Worm (Caenorhabditis elegans) whole organism, mixed stage, embryonic: ENCODE results near the gene rpt-2.
A peak's percentile ranks its signal among the peaks of the same experiment; 100 is the strongest.

Experiments used
- elt-3 ChIP-seq: fragments of 150-350 bp; optimal IDR thresholded peaks from 2 replicates; lab custom pipeline; 2014; ENCODE audit warnings: missing biosample characterization, missing genetic modification characterization
- ham-2 ChIP-seq: fragments of 200-800 bp; sonication (Bioruptor generic); optimal IDR thresholded peaks from 2 replicates; lab custom pipeline; 2018; ENCODE audit warnings: mild to moderate bottlenecking, missing genetic modification characterization, missing compliant biosample characterization
- hlh-1 ChIP-seq: fragments of 150-350 bp; optimal IDR thresholded peaks from 2 replicates; lab custom pipeline; 2014; ENCODE audit warnings: missing biosample characterization, missing genetic modification reagents, missing genetic modification characterization
- lin-13 ChIP-seq: fragments of 150-350 bp; optimal IDR thresholded peaks from 2 replicates; lab custom pipeline; 2014; ENCODE audit warnings: missing biosample characterization, missing genetic modification characterization
- lsy-2 ChIP-seq: fragments of 150-350 bp; optimal IDR thresholded peaks from 2 replicates; lab custom pipeline; 2014; ENCODE audit warnings: missing biosample characterization, missing genetic modification characterization
- mep-1 ChIP-seq: fragments of 150-350 bp; optimal IDR thresholded peaks from 2 replicates; lab custom pipeline; 2017; ENCODE audit warnings: missing biosample characterization, missing genetic modification reagents, missing genetic modification characterization, inconsistent platforms
- nhr-76 ChIP-seq: sonication (generic microtip); optimal IDR thresholded peaks from 2 replicates; lab custom pipeline; 2017; ENCODE audit warnings: missing biosample characterization, missing genetic modification characterization
- zip-8 ChIP-seq: fragments of 150-350 bp; optimal IDR thresholded peaks from 2 replicates; lab custom pipeline; 2014; ENCODE audit warnings: missing biosample characterization, missing genetic modification characterization
- ztf-11 ChIP-seq: fragments of 150-350 bp; optimal IDR thresholded peaks from 2 replicates; lab custom pipeline; 2014; ENCODE audit warnings: missing biosample characterization, missing genetic modification characterization

- no peak for TF ChIP-seq ham-2 (GFP tag; lab: Kevin White, UChicago)
- TF ChIP-seq ztf-11, result no peak
- no peak for TF ChIP-seq lsy-2 (tag; lab: Kevin White, UChicago)
- TF ChIP-seq lin-13 (tag; lab: Kevin White, UChicago), result no peak
- TF ChIP-seq mep-1, result no peak
- TF ChIP-seq hlh-1, result peak; percentile 36
- no peak for TF ChIP-seq zip-8 (tag; lab: Kevin White, UChicago)
- TF ChIP-seq elt-3 (tag; lab: Kevin White, UChicago), result no peak
- no peak for TF ChIP-seq nhr-76
Measured at ce11 chrV:6018944-6019450, 1.5 kb upstream of the rpt-2 start, which contains the start of gene picc-1.
